Fruit fly (Drosophila melanogaster): ENCODE data around the gene CG3222.

Gene CG3222

DNA sequence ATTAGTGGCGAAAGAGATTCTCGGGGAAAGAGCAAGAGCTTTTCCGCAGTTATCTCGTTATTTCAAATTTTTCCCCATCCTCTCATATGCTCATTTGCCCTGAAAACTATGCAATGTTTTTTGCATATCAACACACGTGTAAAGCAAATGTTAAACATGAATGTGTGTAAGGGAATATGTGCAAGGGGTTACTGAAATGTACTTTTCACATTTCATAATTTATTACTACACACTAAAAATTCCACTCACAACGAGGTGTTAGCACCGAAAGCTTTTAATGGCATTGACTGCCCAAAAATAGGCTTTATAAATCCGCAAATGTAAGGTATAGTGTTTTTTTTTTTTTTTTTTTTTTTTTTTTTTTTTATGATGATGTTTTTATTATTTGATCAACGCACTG, 27.2 kb upstream of the CG3222 start:
- TF ChIP-seq pdm3 (GFP tag; optimal IDR thresholded peaks at IDR 0.05) (no peak), CG3032 (tag; optimal IDR thresholded peaks at IDR 0.05) (no peak), CG6163 (GFP tag; IDR thresholded peaks at IDR 0.05) (no peak), fd85E (GFP tag; optimal IDR thresholded peaks at IDR 0.05) (no peak), CG9139 (GFP tag; optimal IDR thresholded peaks at IDR 0.05) (no peak), CG16779 (tag; optimal IDR thresholded peaks at IDR 0.05) (no peak), Hr39 (GFP tag; optimal IDR thresholded peaks at IDR 0.05) (no peak), vri (GFP tag; optimal IDR thresholded peaks at IDR 0.05) (no peak), Eip75B (GFP tag; optimal IDR thresholded peaks at IDR 0.05) (no peak), Blimp-1 (GFP tag; optimal IDR thresholded peaks at IDR 0.05) (no peak), CG6808 (GFP tag; optimal IDR thresholded peaks at IDR 0.05) (no peak), Smox (GFP tag; optimal IDR thresholded peaks at IDR 0.05) (no peak), CG3919 (GFP tag; optimal IDR thresholded peaks at IDR 0.05) (no peak), Sox14 (GFP tag; optimal IDR thresholded peaks at IDR 0.05) (no peak), Eip93F (GFP tag; optimal IDR thresholded peaks at IDR 0.05) (no peak), dsx (GFP tag; optimal IDR thresholded peaks at IDR 0.05; ENCODE audit: poor library complexity, severe bottlenecking) (no peak), Hr4 (GFP tag; optimal IDR thresholded peaks at IDR 0.05) (no peak), acj6 (GFP tag; optimal IDR thresholded peaks at IDR 0.05) (no peak), svp (GFP tag) (no peak), cyc (GFP tag; optimal IDR thresholded peaks at IDR 0.05) (no peak)

DNA sequence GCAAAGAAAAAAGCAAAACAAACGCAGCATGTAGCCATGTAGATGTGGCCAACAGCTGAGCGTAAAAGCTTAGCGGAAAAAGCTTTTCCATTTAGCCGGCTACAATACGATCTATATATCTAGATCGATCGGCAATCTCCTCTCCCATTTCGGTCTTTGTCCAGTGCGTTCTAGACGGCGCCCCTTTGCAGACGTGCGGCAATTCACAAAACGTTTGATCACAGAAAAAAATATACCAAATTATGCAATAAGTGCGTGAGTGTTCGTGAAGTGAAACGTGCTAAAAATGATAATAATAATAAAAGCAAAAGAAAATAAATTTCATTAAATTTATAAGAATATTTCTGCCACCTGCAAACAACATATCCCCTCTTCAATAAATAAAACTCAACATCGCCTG, 15.4 kb upstream of the CG3222 start:
- TF ChIP-seq CG6276 (GFP tag; optimal IDR thresholded peaks at IDR 0.05), result no peak
- no peak for TF ChIP-seq Met (GFP tag; optimal IDR thresholded peaks at IDR 0.05)
- no peak for TF ChIP-seq CG6854 (GFP tag; optimal IDR thresholded peaks at IDR 0.05)
- no peak for TF ChIP-seq salr (GFP tag; optimal IDR thresholded peaks at IDR 0.05)
- TF ChIP-seq Eip78C (GFP tag), result no peak
- no peak for TF ChIP-seq Eip75B (GFP tag; optimal IDR thresholded peaks at IDR 0.05)
- no peak for TF ChIP-seq Hr38 (GFP tag; optimal IDR thresholded peaks at IDR 0.05)
- no peak for TF ChIP-seq CG8319 (GFP tag; optimal IDR thresholded peaks at IDR 0.05)
- no peak for TF ChIP-seq Hr4 (GFP tag; optimal IDR thresholded peaks at IDR 0.05)
- TF ChIP-seq CG8119 (GFP tag; IDR thresholded peaks at IDR 0.05), result no peak

DNA sequence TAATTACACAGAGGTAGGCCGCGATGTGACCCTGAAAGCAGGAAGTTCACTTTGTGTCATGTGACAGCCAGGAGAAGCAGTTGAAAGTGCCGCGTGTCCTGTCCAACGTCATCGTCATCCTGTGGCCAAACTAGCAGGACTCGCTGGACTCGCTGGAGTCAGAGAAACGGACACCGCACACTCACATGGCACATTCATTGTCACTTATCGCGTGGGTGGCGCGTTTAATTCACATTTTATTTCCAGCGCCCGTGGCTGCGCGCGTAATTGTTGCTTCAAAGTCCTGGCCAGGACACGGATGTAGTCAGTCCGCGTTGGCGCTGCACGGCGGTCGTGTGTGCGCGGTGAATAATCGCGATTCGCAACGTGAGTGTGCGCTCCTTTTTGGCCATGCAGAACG, 1.3 kb upstream of the CG3222 start, which contains the start of gene Tmc:
Gene Tmc (plus strand): TSS at position 301 of the 400 bp plus-strand sequence.
- TF ChIP-seq CG32006 (GFP tag; optimal IDR thresholded peaks at IDR 0.05) (no peak), salr (GFP tag; optimal IDR thresholded peaks at IDR 0.05) (no peak), CG4318 (GFP tag; optimal IDR thresholded peaks at IDR 0.05) (no peak), Sox15 (GFP tag; optimal IDR thresholded peaks at IDR 0.05) (no peak), Hr4 (GFP tag; optimal IDR thresholded peaks at IDR 0.05) (no peak), Ets96B (tag; optimal IDR thresholded peaks at IDR 0.05) (no peak), Met (GFP tag; optimal IDR thresholded peaks at IDR 0.05) (no peak), CG8632 (GFP tag; optimal IDR thresholded peaks at IDR 0.05) (no peak), CG10669 (GFP tag; optimal IDR thresholded peaks at IDR 0.05) (no peak), CG8119 (GFP tag; IDR thresholded peaks at IDR 0.05) (no peak), CG11762 (GFP tag; optimal IDR thresholded peaks at IDR 0.05; ENCODE audit: insufficient read depth) (no peak), dsx (GFP tag; optimal IDR thresholded peaks at IDR 0.05; ENCODE audit: poor library complexity, severe bottlenecking) (no peak), Hr38 (GFP tag; optimal IDR thresholded peaks at IDR 0.05) (no peak), fkh (GFP tag; optimal IDR thresholded peaks at IDR 0.05) (no peak), Lpt (GFP tag; optimal IDR thresholded peaks at IDR 0.05) (no peak), CG6808 (GFP tag; optimal IDR thresholded peaks at IDR 0.05) (no peak)

DNA sequence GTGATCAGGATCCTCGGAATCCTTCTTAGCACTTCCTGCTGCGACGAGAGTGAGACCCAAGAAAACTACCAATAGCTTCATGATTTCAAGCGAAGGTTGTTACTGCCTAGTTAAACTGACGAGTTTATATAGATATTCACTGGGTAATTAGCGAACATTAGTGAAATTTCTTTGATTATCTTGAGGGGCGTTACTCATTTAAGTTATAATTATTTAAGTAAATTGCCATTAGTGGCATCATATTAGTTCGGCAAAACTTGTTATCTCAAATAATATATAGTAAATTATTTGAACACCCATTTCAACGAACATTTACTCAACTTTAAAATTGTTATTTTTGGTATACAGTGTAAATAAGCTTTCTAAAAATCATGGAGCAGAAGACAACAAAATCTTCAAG, 2.4 kb downstream of the CG3222 start, which contains the start of the genes CG3088 and CG3306:
Gene CG3088 (minus strand): TSS at position 101 of the 400 bp plus-strand sequence.
Gene CG3306 (plus strand): TSS at position 299 of the 400 bp plus-strand sequence.
- TF ChIP-seq acj6 (GFP tag; optimal IDR thresholded peaks at IDR 0.05), result no peak

All from whole organism, prepupa.